In the genomic region with DNA sequence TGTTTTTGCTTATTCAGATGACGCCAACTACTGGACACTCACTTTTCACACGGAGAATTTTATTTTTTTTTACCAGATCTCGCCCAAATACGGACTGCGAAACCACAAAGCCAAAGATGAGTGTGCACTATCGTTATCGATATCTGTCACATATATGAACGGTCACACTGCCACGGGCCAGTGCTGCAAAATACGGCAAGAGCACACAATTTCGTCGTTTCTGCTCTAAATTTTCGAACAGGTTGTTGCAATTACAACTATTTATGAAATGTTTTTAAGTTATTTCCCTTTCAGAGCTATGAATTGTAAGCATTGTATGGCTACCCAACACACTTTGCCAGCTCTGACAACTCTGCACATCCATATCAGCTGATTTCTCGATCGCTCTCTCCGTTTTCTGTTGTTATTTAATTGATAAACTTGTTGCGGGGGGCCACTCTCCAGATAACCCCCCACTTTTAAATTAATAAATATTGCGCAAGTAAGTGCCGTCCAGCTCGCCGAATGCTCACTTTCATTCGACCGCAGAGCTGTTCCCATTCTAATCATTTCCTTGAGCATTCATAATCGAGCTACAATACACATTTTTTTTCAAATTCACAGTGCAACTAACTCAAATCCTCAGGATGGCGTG, we compare ENCODE assay signal across 1 fruit fly cellular context.
TF ChIP-seq lines count a peak whose summit lies in the region.

A gene (minus strand): TSS at position 134 of the 634 bp plus-strand sequence.
A gene (plus strand): TSS at position 222 of the 634 bp plus-strand sequence.

TF ChIP-seq in whole organism, embryonic, 481 proteins besides CTCF, POLR2A, EP300 and RAD21 (continued from another document):
- TF ChIP-seq CG10321 (GFP tag; IDR thresholded peaks at IDR 0.05; lab: Robert Waterston, UW) (no peak), CG7963 (GFP tag; IDR thresholded peaks at IDR 0.05; lab: Robert Waterston, UW; ENCODE audit: partially characterized antibody) (peak; percentile 41; the same call in 1 of the 3 replicates), CG8944 (GFP tag; optimal IDR thresholded peaks at IDR 0.05; lab: Kevin White, UChicago) (peak; percentile 54), Stat92E (GFP tag; optimal IDR thresholded peaks at IDR 0.05; lab: Kevin White, UChicago) (no peak), CG7271 (tag; optimal IDR thresholded peaks at IDR 0.05; lab: Kevin White, UChicago) (no peak), CG7745 (tag; optimal IDR thresholded peaks at IDR 0.05; lab: Kevin White, UChicago) (no peak), tgo (GFP tag; IDR thresholded peaks at IDR 0.05; lab: Robert Waterston, UW) (no peak; the same call in 2 of the 3 replicates), Atf3 (GFP tag; optimal IDR thresholded peaks at IDR 0.05; lab: Kevin White, UChicago) (peak; percentile 57), CG30431 (GFP tag; optimal IDR thresholded peaks at IDR 0.05; lab: Kevin White, UChicago) (no peak), stc (GFP tag; IDR thresholded peaks at IDR 0.05; lab: Robert Waterston, UW) (no peak), HmgZ (tag; optimal IDR thresholded peaks at IDR 0.05; lab: Kevin White, UChicago) (peak; percentile 81), CG9609 (GFP tag; optimal IDR thresholded peaks at IDR 0.05; lab: Kevin White, UChicago) (peak; percentile 43), CG8359 (GFP tag; optimal IDR thresholded peaks at IDR 0.05; lab: Kevin White, UChicago; ENCODE audit: borderline replicate concordance) (no peak), yki (optimal IDR thresholded peaks at IDR 0.05; lab: Kevin White, UChicago) (no peak), CrebB (tag; optimal IDR thresholded peaks at IDR 0.05; lab: Kevin White, UChicago) (no peak), CG4360 (GFP tag; IDR thresholded peaks at IDR 0.05; lab: Robert Waterston, UW) (no peak), Dip2 (GFP tag; IDR thresholded peaks at IDR 0.05; lab: Robert Waterston, UW) (no peak), CG3838 (GFP tag; optimal IDR thresholded peaks at IDR 0.05; lab: Kevin White, UChicago) (no peak), CG1603 (tag; optimal IDR thresholded peaks at IDR 0.05; lab: Kevin White, UChicago) (peak; percentile 82), cad (GFP tag; optimal IDR thresholded peaks at IDR 0.05; lab: Kevin White, UChicago) (no peak), CG32532 (GFP tag; IDR thresholded peaks at IDR 0.05; lab: Robert Waterston, UW) (0 out of 2 replicates have a peak, but pooled peaks have one; percentile 47), H2.0 (GFP tag; IDR thresholded peaks at IDR 0.05; lab: Robert Waterston, UW) (no peak), CG7839 (tag; optimal IDR thresholded peaks at IDR 0.05; lab: Kevin White, UChicago) (no peak), sna (GFP tag; IDR thresholded peaks at IDR 0.05; lab: Robert Waterston, UW; ENCODE audit: partially characterized antibody) (0 out of 2 replicates have a peak, but pooled peaks have one; percentile 45), dati (GFP tag; IDR thresholded peaks at IDR 0.05; lab: Robert Waterston, UW) (no peak), Gsc (GFP tag; IDR thresholded peaks at IDR 0.05; lab: Robert Waterston, UW) (no peak), nmo (GFP tag; optimal IDR thresholded peaks at IDR 0.05; lab: Kevin White, UChicago) (peak; percentile 61), maf-S (GFP tag; optimal IDR thresholded peaks at IDR 0.05; lab: Kevin White, UChicago) (peak; percentile 48), bsh (GFP tag; optimal IDR thresholded peaks at IDR 0.05; lab: Kevin White, UChicago) (peak in 1 of 2 experiments; percentile 27), CG9932 (GFP tag; IDR thresholded peaks at IDR 0.05; lab: Robert Waterston, UW) (peak; percentile 74), lilli (GFP tag; optimal IDR thresholded peaks at IDR 0.05; lab: Kevin White, UChicago) (peak; percentile 35), Ada2b (GFP tag; IDR thresholded peaks at IDR 0.05; lab: Robert Waterston, UW) (no peak), CG30020 (tag; optimal IDR thresholded peaks at IDR 0.05; lab: Kevin White, UChicago) (peak; percentile 50), Lim3 (GFP tag; IDR thresholded peaks at IDR 0.05; lab: Robert Waterston, UW) (no peak), Optix (GFP tag; IDR thresholded peaks at IDR 0.05; lab: Robert Waterston, UW) (no peak), Doc3 (GFP tag; IDR thresholded peaks at IDR 0.05; lab: Robert Waterston, UW; ENCODE audit: partially characterized antibody) (peak; percentile 58), ind (GFP tag; optimal IDR thresholded peaks at IDR 0.05; lab: Kevin White, UChicago) (peak; percentile 48), aop (GFP tag; IDR thresholded peaks at IDR 0.05; lab: Robert Waterston, UW) (no peak)
